Fruit fly (Drosophila melanogaster): ENCODE measurements around the gene Flacc.

Flacc gene

DNA sequence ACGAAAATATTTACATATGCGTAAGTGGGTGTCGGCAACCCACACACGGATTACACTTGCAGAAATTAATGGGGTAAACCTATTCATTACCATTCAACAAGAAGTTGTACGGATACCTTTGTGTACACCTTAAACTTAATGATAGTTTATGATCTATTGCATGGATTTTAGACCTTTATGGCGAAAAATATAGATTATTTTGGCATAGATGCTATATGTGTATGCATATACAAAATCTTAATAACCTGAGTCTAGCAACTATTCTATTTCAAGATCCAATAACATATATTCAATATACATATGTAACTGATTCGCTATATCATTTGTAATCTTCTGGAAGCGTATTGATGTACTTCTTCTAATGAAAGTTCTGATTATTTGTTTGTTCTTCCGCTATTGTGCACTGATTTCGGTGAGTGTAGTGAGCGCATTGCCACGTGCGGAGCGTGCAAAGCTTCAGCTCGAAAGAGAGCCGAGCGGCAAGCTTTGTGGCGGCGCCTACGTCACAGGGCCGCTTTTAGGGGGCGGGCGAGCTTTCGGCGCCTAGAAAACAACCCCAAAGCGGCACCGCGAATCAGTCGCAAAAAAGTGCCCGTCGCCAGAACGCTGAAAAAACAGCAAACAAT lies 6.5 kb upstream of the Flacc start, which contains the start of gene CG7378 (continued):
- TF ChIP-seq Hmx (GFP tag; optimal IDR thresholded peaks at IDR 0.05) (no peak), caup (GFP tag; optimal IDR thresholded peaks at IDR 0.05; ENCODE audit: severe bottlenecking) (peak; percentile 40), hkb (optimal IDR thresholded peaks at IDR 0.05) (no peak), hkb (GFP tag; IDR thresholded peaks at IDR 0.05) (0 out of 2 replicates have a peak, but pooled peaks have one; percentile 16)

DNA sequence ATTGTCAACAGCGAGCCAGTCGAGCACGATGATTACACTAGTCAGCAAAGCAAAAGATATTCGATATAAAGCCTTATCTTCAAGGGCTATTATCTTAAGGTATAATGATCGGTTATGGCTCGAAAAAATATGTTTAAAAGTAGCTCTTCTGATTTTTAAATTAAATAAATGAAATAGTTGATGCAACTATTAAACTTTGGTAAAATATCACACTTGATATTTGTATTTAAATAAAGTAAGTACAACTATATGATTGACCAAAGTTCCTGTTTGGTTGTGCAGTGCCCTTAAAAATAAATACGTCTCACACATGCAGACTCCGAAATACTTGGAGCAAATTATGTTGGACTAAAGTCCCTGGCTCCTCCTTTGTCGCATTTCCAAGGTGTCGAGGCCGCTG lies 4.5 kb upstream of the Flacc start:
- TF ChIP-seq CG12744 (GFP tag; optimal IDR thresholded peaks at IDR 0.05): no peak
- TF ChIP-seq gem (tag; optimal IDR thresholded peaks at IDR 0.05): peak; percentile 16
- TF ChIP-seq Lhr (GFP tag; optimal IDR thresholded peaks at IDR 0.05): no peak
- TF ChIP-seq Med (GFP tag): peak; percentile 2
- TF ChIP-seq Opbp (GFP tag; IDR thresholded peaks at IDR 0.05; ENCODE audit: partially characterized antibody): no peak
- TF ChIP-seq Dref (GFP tag; IDR thresholded peaks at IDR 0.05): no peak
- TF ChIP-seq grau (tag; optimal IDR thresholded peaks at IDR 0.05): peak; percentile 6
- no peak for TF ChIP-seq CG8290 (GFP tag; optimal IDR thresholded peaks at IDR 0.05)
- no peak for TF ChIP-seq CG8290 (tag; optimal IDR thresholded peaks at IDR 0.05)
- peak; percentile 17 for TF ChIP-seq CG10979 (tag; optimal IDR thresholded peaks at IDR 0.05)
- TF ChIP-seq Ets97D (GFP tag; optimal IDR thresholded peaks at IDR 0.05): no peak
- no peak for TF ChIP-seq CG10462 (GFP tag; optimal IDR thresholded peaks at IDR 0.05)
- TF ChIP-seq org-1 (GFP tag; optimal IDR thresholded peaks at IDR 0.05): no peak
- TF ChIP-seq Blimp-1 (GFP tag; optimal IDR thresholded peaks at IDR 0.05): peak; percentile 5
- no peak for TF ChIP-seq CG4282 (GFP tag; optimal IDR thresholded peaks at IDR 0.05)
- TF ChIP-seq sens (GFP tag): peak; percentile 52
- no peak for TF ChIP-seq Eip74EF (GFP tag; optimal IDR thresholded peaks at IDR 0.05)
- TF ChIP-seq Rfx (GFP tag; IDR thresholded peaks at IDR 0.05): no peak
- TF ChIP-seq CG10366 (GFP tag; IDR thresholded peaks at IDR 0.05): no peak
- TF ChIP-seq slp2 (GFP tag; optimal IDR thresholded peaks at IDR 0.05): no peak
- TF ChIP-seq gsb (GFP tag; IDR thresholded peaks at IDR 0.05): no peak
- TF ChIP-seq tgo (GFP tag; IDR thresholded peaks at IDR 0.05): no peak
- peak; percentile 15 for TF ChIP-seq CG2712 (tag; optimal IDR thresholded peaks at IDR 0.05)
- no peak for TF ChIP-seq wek (GFP tag; optimal IDR thresholded peaks at IDR 0.05)
- TF ChIP-seq ham (GFP tag; IDR thresholded peaks at IDR 0.05): no peak
- no peak for TF ChIP-seq CG3847 (GFP tag; IDR thresholded peaks at IDR 0.05)

dm6 chrX:18897294-18897693 lies 3.9 kb upstream of the Flacc start:
- no peak for TF ChIP-seq stc (GFP tag; IDR thresholded peaks at IDR 0.05)
- TF ChIP-seq row (GFP tag; IDR thresholded peaks at IDR 0.05): 0 out of 3 replicates have a peak, but pooled peaks have one; percentile 9
- no peak for TF ChIP-seq CG7556 (GFP tag; optimal IDR thresholded peaks at IDR 0.05)
- TF ChIP-seq NFAT (GFP tag; IDR thresholded peaks at IDR 0.05): no peak
- TF ChIP-seq ATbp (GFP tag; optimal IDR thresholded peaks at IDR 0.05): no peak
- no peak for TF ChIP-seq CG12299 (tag; optimal IDR thresholded peaks at IDR 0.05)
- TF ChIP-seq CG33557 (GFP tag; optimal IDR thresholded peaks at IDR 0.05): no peak
- TF ChIP-seq D19A (tag; optimal IDR thresholded peaks at IDR 0.05): peak; percentile 91
- TF ChIP-seq CG1792 (GFP tag; optimal IDR thresholded peaks at IDR 0.05): no peak
- no peak for TF ChIP-seq Lim3 (GFP tag; IDR thresholded peaks at IDR 0.05)
- TF ChIP-seq Dip3 (GFP tag; optimal IDR thresholded peaks at IDR 0.05): no peak
- no peak for TF ChIP-seq fu2 (GFP tag; optimal IDR thresholded peaks at IDR 0.05)
- TF ChIP-seq HLHmδ (GFP tag; optimal IDR thresholded peaks at IDR 0.05): no peak
- TF ChIP-seq CG5953 (GFP tag; IDR thresholded peaks at IDR 0.05): no peak
- no peak for TF ChIP-seq Gug (GFP tag; IDR thresholded peaks at IDR 0.05)
- no peak for TF ChIP-seq Bteb2 (GFP tag; optimal IDR thresholded peaks at IDR 0.05)
